Worm (Caenorhabditis elegans) whole organism, late embryonic: ENCODE results near the gene W02B8.1.

Experiments
- T23F11.4 ChIP-seq: fragments of 200-800 bp; sonication (Bioruptor generic); optimal IDR thresholded peaks from 2 replicates; lab custom pipeline; 2018; ENCODE audit warnings: mild to moderate bottlenecking, missing genetic modification characterization, missing compliant biosample characterization
- ceh-22 ChIP-seq: sonication (generic microtip); optimal IDR thresholded peaks from 2 replicates; lab custom pipeline; 2017; ENCODE audit warnings: missing biosample characterization, missing genetic modification characterization
- hlh-15 ChIP-seq: sonication (generic microtip); optimal IDR thresholded peaks from 2 replicates; lab custom pipeline; 2016; ENCODE audit warnings: missing genetic modification characterization, missing compliant biosample characterization
- hlh-6 ChIP-seq: sonication (generic microtip); optimal IDR thresholded peaks from 2 replicates; lab custom pipeline; 2016; ENCODE audit warnings: missing genotype, missing genetic modification characterization, missing compliant biosample characterization
- pat-9 ChIP-seq: fragments of 200-800 bp; sonication (Bioruptor generic); optimal IDR thresholded peaks from 2 replicates; lab custom pipeline; 2018; ENCODE audit warnings: mild to moderate bottlenecking, missing genetic modification characterization, moderate library complexity, missing compliant biosample characterization
- sdc-2 ChIP-seq: sonication (generic microtip); optimal IDR thresholded peaks from 2 replicates; lab custom pipeline; 2016; ENCODE audit warnings: missing genotype, missing genetic modification characterization, missing compliant biosample characterization
- tbx-2 ChIP-seq: sonication (generic microtip); optimal IDR thresholded peaks from 2 replicates; lab custom pipeline; 2016; ENCODE audit warnings: missing genetic modification characterization, missing compliant biosample characterization

- TF ChIP-seq ceh-22 (tag; lab: Kevin White, UChicago) (no peak), hlh-6 (tag; lab: Kevin White, UChicago) (no peak), T23F11.4 (GFP tag; lab: Kevin White, UChicago) (no peak), hlh-15 (tag; lab: Kevin White, UChicago) (no peak), tbx-2 (no peak), sdc-2 (no peak), pat-9 (tag; lab: Kevin White, UChicago) (no peak)
These were observed 13.6 kb downstream of the W02B8.1 start, which contains the start of gene mcd-1 for ce11 chrII:13888278-13888677.
